Worm (Caenorhabditis elegans): Measurements from ENCODE around the gene nrde-2.

DNA sequence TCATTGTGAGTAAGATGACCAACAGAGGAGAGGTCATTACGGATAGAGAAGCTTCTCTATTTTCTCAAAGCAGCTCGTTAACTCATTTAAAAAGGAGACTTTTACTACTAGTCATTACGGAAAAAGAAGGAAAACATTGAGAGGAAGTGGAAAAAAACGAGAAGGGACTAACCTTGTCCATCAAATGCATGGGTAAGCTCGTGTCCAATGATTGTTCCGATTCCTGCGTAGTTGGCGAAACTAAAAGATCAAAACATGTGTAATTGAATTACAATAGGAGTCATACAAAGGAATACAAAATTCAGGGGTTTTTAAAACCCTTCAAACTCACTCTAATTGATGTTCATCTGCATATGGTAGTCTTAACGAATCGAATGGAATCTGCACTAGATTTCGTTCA is 37.6 kb upstream of the nrde-2 start:
- TF ChIP-seq him-1 (tag; optimal IDR thresholded peaks at IDR 0.05) (no peak), W03F9.2 (tag; optimal IDR thresholded peaks at IDR 0.05) (no peak)

Data from whole organism, L4/young adult.